Worm (Caenorhabditis elegans) whole organism, L3 larva: Measurements from ENCODE around the gene T10B9.14.

ENCODE experiments used
- R02D3.7 ChIP-seq: fragments of 150-350 bp; optimal IDR thresholded peaks from 2 replicates; lab custom pipeline; 2014; ENCODE audit warnings: missing biosample characterization, missing genetic modification characterization
- ZK546.5 ChIP-seq: sonication (generic microtip); optimal IDR thresholded peaks from 2 replicates; lab custom pipeline; 2017; ENCODE audit warnings: missing biosample characterization, missing genetic modification characterization
- aly-2 ChIP-seq: fragments of 150-350 bp; optimal IDR thresholded peaks from 2 replicates; lab custom pipeline; 2014; ENCODE audit warnings: missing biosample characterization, missing genetic modification characterization
- ama-1 ChIP-seq: fragments of 150-350 bp; optimal IDR thresholded peaks from 2 replicates; lab custom pipeline; 2018
- ceh-16 ChIP-seq: sonication (generic microtip); optimal IDR thresholded peaks from 2 replicates; lab custom pipeline; 2017; ENCODE audit warnings: missing biosample characterization, missing genetic modification characterization
- ceh-28 ChIP-seq: fragments of 150-350 bp; optimal IDR thresholded peaks from 2 replicates; lab custom pipeline; 2014; ENCODE audit warnings: missing biosample characterization, missing genetic modification reagents, missing genetic modification characterization
- ceh-82 ChIP-seq: fragments of 150-350 bp; optimal IDR thresholded peaks from 2 replicates; lab custom pipeline; 2014; ENCODE audit warnings: missing biosample characterization, missing genetic modification characterization
- ceh-9 ChIP-seq: sonication (generic microtip); optimal IDR thresholded peaks from 2 replicates; lab custom pipeline; 2018; ENCODE audit warnings: missing biosample characterization, missing genetic modification characterization
- daf-12 ChIP-seq: fragments of 150-350 bp; optimal IDR thresholded peaks from 2 replicates; lab custom pipeline; 2014; ENCODE audit warnings: missing biosample characterization, missing genetic modification reagents, missing genetic modification characterization
- egl-27 ChIP-seq: sonication (generic microtip); optimal IDR thresholded peaks from 4 replicates; lab custom pipeline; 2017; ENCODE audit warnings: missing biosample characterization, missing genetic modification reagents, missing genetic modification characterization
- egl-5 ChIP-seq: fragments of 150-350 bp; optimal IDR thresholded peaks from 2 replicates; lab custom pipeline; 2017; ENCODE audit warnings: missing biosample characterization, missing genetic modification reagents, missing genetic modification characterization, inconsistent platforms
- elt-1 ChIP-seq: fragments of 150-350 bp; optimal IDR thresholded peaks from 2 replicates; lab custom pipeline; 2014; ENCODE audit warnings: missing biosample characterization, missing genetic modification characterization
- elt-2 ChIP-seq: sonication (generic microtip); optimal IDR thresholded peaks from 2 replicates; lab custom pipeline; 2016; ENCODE audit warnings: missing genetic modification reagents, mild to moderate bottlenecking, missing genetic modification characterization, missing compliant biosample characterization
- elt-3 ChIP-seq, 3 experiments: fragments of 150-350 bp in 1 of 3; sonication (generic microtip) in 2 of 3; optimal IDR thresholded peaks; 2 replicates in 2 of 3; 4 replicates in 1 of 3; lab custom pipeline; 2014 to 2017; ENCODE audit warnings: missing biosample characterization in 3 of 3, missing genetic modification characterization in 3 of 3
- eor-1 ChIP-seq, 2 experiments: fragments of 150-350 bp; optimal IDR thresholded peaks; 2 replicates each; lab custom pipeline; 2014 to 2018; ENCODE audit warnings: missing biosample characterization in 2 of 2, missing genetic modification characterization in 2 of 2
- fkh-10 ChIP-seq: sonication (generic microtip); optimal IDR thresholded peaks from 2 replicates; lab custom pipeline; 2017; ENCODE audit warnings: missing biosample characterization, missing genetic modification reagents, missing genetic modification characterization
- fkh-2 ChIP-seq: fragments of 150-350 bp; optimal IDR thresholded peaks from 2 replicates; lab custom pipeline; 2014; ENCODE audit warnings: missing biosample characterization, missing genetic modification reagents, missing genetic modification characterization
- fos-1 ChIP-seq: fragments of 150-350 bp; optimal IDR thresholded peaks from 2 replicates; lab custom pipeline; 2014; ENCODE audit warnings: missing biosample characterization, missing genetic modification characterization
- hmg-11 ChIP-seq: sonication (generic microtip); optimal IDR thresholded peaks from 2 replicates; lab custom pipeline; 2016; ENCODE audit warnings: missing genetic modification characterization, missing compliant biosample characterization
- jun-1 ChIP-seq: fragments of 150-350 bp; optimal IDR thresholded peaks from 2 replicates; lab custom pipeline; 2014; ENCODE audit warnings: missing biosample characterization, missing genetic modification reagents, missing genetic modification characterization
- lin-15B ChIP-seq: fragments of 150-350 bp; optimal IDR thresholded peaks from 2 replicates; lab custom pipeline; 2014; ENCODE audit warnings: missing biosample characterization, missing genetic modification characterization
- lin-39 ChIP-seq: fragments of 150-350 bp; optimal IDR thresholded peaks from 2 replicates; lab custom pipeline; 2018; ENCODE audit warnings: missing biosample characterization, missing genetic modification reagents, missing genetic modification characterization
- lsy-12 ChIP-seq: sonication (generic microtip); optimal IDR thresholded peaks from 2 replicates; lab custom pipeline; 2016; ENCODE audit warnings: mild to moderate bottlenecking, missing genetic modification characterization, missing compliant biosample characterization
- mdl-1 ChIP-seq: fragments of 150-350 bp; optimal IDR thresholded peaks from 2 replicates; lab custom pipeline; 2014; ENCODE audit warnings: missing biosample characterization, missing genetic modification characterization
- mml-1 ChIP-seq: fragments of 150-350 bp; sonication (generic microtip); optimal IDR thresholded peaks from 3 replicates; lab custom pipeline; 2014; ENCODE audit warnings: missing biosample characterization, missing genetic modification characterization
- nfya-1 ChIP-seq: sonication (generic microtip); optimal IDR thresholded peaks from 2 replicates; lab custom pipeline; 2017; ENCODE audit warnings: missing genetic modification characterization, mild to moderate bottlenecking, missing compliant biosample characterization, antibody characterized with exemption, moderate library complexity; ENCODE audit not compliant: insufficient read depth
- nhr-11 ChIP-seq: fragments of 150-350 bp; optimal IDR thresholded peaks from 2 replicates; lab custom pipeline; 2014; ENCODE audit warnings: missing biosample characterization, missing genetic modification characterization
- nhr-12 ChIP-seq: fragments of 150-350 bp; optimal IDR thresholded peaks from 2 replicates; lab custom pipeline; 2014; ENCODE audit warnings: missing biosample characterization, missing genetic modification characterization
- nhr-23 ChIP-seq: fragments of 150-350 bp; optimal IDR thresholded peaks from 2 replicates; lab custom pipeline; 2014; ENCODE audit warnings: missing biosample characterization, missing genetic modification reagents, missing genetic modification characterization
- nhr-237 ChIP-seq: fragments of 150-350 bp; optimal IDR thresholded peaks from 2 replicates; lab custom pipeline; 2014; ENCODE audit warnings: missing biosample characterization, missing genetic modification characterization
- nhr-25 ChIP-seq: sonication (generic microtip); optimal IDR thresholded peaks from 2 replicates; lab custom pipeline; 2017; ENCODE audit warnings: missing biosample characterization, missing genetic modification characterization
- nhr-28 ChIP-seq: fragments of 150-350 bp; optimal IDR thresholded peaks from 2 replicates; lab custom pipeline; 2014; ENCODE audit warnings: missing biosample characterization, missing genetic modification characterization
- nhr-43 ChIP-seq: sonication (generic microtip); optimal IDR thresholded peaks from 2 replicates; lab custom pipeline; 2016; ENCODE audit warnings: mild to moderate bottlenecking, missing genetic modification characterization, missing compliant biosample characterization; ENCODE audit not compliant: poor library complexity, severe bottlenecking
- nhr-67 ChIP-seq: fragments of 150-350 bp; optimal IDR thresholded peaks from 2 replicates; lab custom pipeline; 2014; ENCODE audit warnings: missing biosample characterization, missing genetic modification characterization
- nhr-76 ChIP-seq: fragments of 150-350 bp; sonication (generic microtip); optimal IDR thresholded peaks from 5 replicates; lab custom pipeline; 2014; ENCODE audit warnings: missing biosample characterization, missing genetic modification characterization
- nhr-77 ChIP-seq: fragments of 150-350 bp; optimal IDR thresholded peaks from 2 replicates; lab custom pipeline; 2014; ENCODE audit warnings: missing biosample characterization, missing genetic modification characterization
- pha-4 ChIP-seq: fragments of 150-350 bp; optimal IDR thresholded peaks from 2 replicates; lab custom pipeline; 2014; ENCODE audit warnings: missing biosample characterization, missing genetic modification reagents, missing genetic modification characterization
- pqm-1 ChIP-seq: fragments of 150-350 bp; optimal IDR thresholded peaks from 2 replicates; lab custom pipeline; 2017; ENCODE audit warnings: missing biosample characterization, missing genetic modification characterization, inconsistent platforms
- sea-2 ChIP-seq: fragments of 150-350 bp; sonication (generic microtip); optimal IDR thresholded peaks from 4 replicates; lab custom pipeline; 2014; ENCODE audit warnings: missing biosample characterization, missing genetic modification reagents, missing genetic modification characterization
- skn-1 ChIP-seq: fragments of 150-350 bp; optimal IDR thresholded peaks from 2 replicates; lab custom pipeline; 2014; ENCODE audit warnings: missing biosample characterization, missing genetic modification characterization
- snpc-4 ChIP-seq: fragments of 150-350 bp; optimal IDR thresholded peaks from 2 replicates; lab custom pipeline; 2014; ENCODE audit warnings: missing biosample characterization, missing genetic modification characterization
- tbx-2 ChIP-seq: sonication (generic microtip); optimal IDR thresholded peaks from 2 replicates; lab custom pipeline; 2016; ENCODE audit warnings: mild to moderate bottlenecking, missing genetic modification characterization, missing compliant biosample characterization
- unc-39 ChIP-seq: sonication (generic microtip); optimal IDR thresholded peaks from 4 replicates; lab custom pipeline; 2017; ENCODE audit warnings: missing biosample characterization, missing genetic modification characterization
- unc-62 ChIP-seq: fragments of 150-350 bp; sonication (generic microtip); optimal IDR thresholded peaks from 4 replicates; lab custom pipeline; 2014; ENCODE audit warnings: missing biosample characterization, missing genetic modification reagents, missing genetic modification characterization
- zag-1 ChIP-seq: fragments of 150-350 bp; optimal IDR thresholded peaks from 2 replicates; lab custom pipeline; 2014; ENCODE audit warnings: missing biosample characterization, missing genetic modification characterization
- ztf-11 ChIP-seq: fragments of 150-350 bp; optimal IDR thresholded peaks from 2 replicates; lab custom pipeline; 2014; ENCODE audit warnings: missing biosample characterization, missing genetic modification characterization
- ztf-4 ChIP-seq: fragments of 150-350 bp; optimal IDR thresholded peaks from 2 replicates; lab custom pipeline; 2014; ENCODE audit warnings: missing biosample characterization, missing genetic modification characterization

The T10B9.14 gene

DNA sequence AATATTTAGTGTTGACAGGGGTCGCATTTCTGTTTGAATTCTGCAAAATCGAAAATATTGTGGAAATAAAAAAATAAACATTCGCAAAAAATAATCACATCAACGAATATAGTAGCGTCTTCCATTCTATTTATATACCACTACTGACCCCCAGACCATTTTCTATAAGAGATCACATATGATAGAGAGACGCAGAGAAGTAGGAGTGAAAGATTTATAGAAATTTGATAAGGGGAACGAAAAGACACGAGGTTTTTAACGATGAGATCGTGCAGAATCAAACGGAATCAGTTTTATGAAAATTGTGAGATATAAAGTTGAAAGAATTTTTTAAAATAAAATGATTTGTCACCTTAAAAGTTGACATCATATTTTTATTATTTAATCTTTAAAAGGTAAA lies 30.0 kb downstream of the T10B9.14 start:
- TF ChIP-seq nhr-43 (tag; lab: Kevin White, UChicago) = peak; percentile 81
- TF ChIP-seq unc-39 = no peak
- TF ChIP-seq nhr-23 (tag; lab: Kevin White, UChicago) = peak; percentile 71
- TF ChIP-seq, all 47 proteins: peak for 2

DNA sequence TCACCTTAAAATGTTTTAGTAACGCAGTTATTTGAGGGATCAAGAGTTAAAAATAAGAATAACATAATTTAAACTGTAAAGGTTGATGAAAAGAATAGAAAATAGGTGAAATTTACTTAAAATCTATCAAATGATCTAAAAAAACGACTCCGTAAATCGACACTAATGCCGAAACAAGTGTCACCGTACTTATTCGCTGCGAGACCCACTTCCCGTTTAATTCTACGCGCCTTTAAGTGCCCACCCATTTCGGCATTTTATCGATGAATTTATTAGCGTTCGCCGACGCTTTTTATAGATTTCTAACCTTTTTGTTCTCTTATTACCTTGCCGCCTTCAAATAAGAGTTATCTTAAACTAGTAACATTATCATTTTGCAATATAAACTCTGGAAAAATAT lies 36.2 kb downstream of the T10B9.14 start, which contains the start of the genes Y53C12B.1 and nos-3:
TSS of gene Y53C12B.1 (minus strand) at position 10 of the 400 bp plus-strand sequence.
TSS of gene nos-3 (plus strand) at position 248 of the 400 bp plus-strand sequence.
- TF ChIP-seq lin-39 (tag; lab: Kevin White, UChicago) = peak; percentile 92
- TF ChIP-seq unc-62 (GFP tag; lab: Kevin White, UChicago) = no peak
- TF ChIP-seq ceh-82 (tag; lab: Kevin White, UChicago) = no peak
- TF ChIP-seq nhr-25 (tag; lab: Kevin White, UChicago) = peak; percentile 88
- no peak for TF ChIP-seq ama-1 (lab: Kevin White, UChicago)
- TF ChIP-seq egl-5 (tag; lab: Kevin White, UChicago) = peak; percentile 79
- peak; percentile 97 for TF ChIP-seq nfya-1 (tag; lab: Kevin White, UChicago)
- no peak for TF ChIP-seq mml-1 (tag; lab: Kevin White, UChicago)
- TF ChIP-seq nhr-23 (tag; lab: Kevin White, UChicago) = peak; percentile 91
- no peak for TF ChIP-seq eor-1 (tag; optimal IDR thresholded peaks at IDR 0.05; lab: Kevin White, UChicago)
- TF ChIP-seq nhr-76 (tag; lab: Kevin White, UChicago) = no peak
- no peak for TF ChIP-seq ztf-11 (tag; lab: Kevin White, UChicago)
- TF ChIP-seq fos-1 = no peak
- no peak for TF ChIP-seq jun-1 (tag; lab: Kevin White, UChicago)
- TF ChIP-seq pqm-1 (tag; lab: Kevin White, UChicago) = peak; percentile 71
- TF ChIP-seq elt-1 (tag; lab: Kevin White, UChicago) = peak; percentile 54
- peak; percentile 88 for TF ChIP-seq lin-15B
- TF ChIP-seq mdl-1 (tag; lab: Kevin White, UChicago) = no peak
- TF ChIP-seq daf-12 (tag; lab: Kevin White, UChicago) = no peak
- TF ChIP-seq ceh-28 = peak; percentile 64
- TF ChIP-seq R02D3.7 = peak; percentile 96
- TF ChIP-seq aly-2 = no peak
- TF ChIP-seq sea-2 (GFP tag; lab: Kevin White, UChicago) = no peak
- TF ChIP-seq nhr-28 (tag; lab: Kevin White, UChicago) = no peak
- peak; percentile 12 for TF ChIP-seq fkh-10 (GFP tag; lab: Kevin White, UChicago)
- no peak for TF ChIP-seq tbx-2 (tag; lab: Kevin White, UChicago)
- no peak for TF ChIP-seq ceh-9
- peak; percentile 60 for TF ChIP-seq hmg-11 (tag; lab: Kevin White, UChicago)
- TF ChIP-seq nhr-67 (tag; lab: Kevin White, UChicago) = no peak
- peak; percentile 69 for TF ChIP-seq nhr-43 (tag; lab: Kevin White, UChicago)
- no peak for TF ChIP-seq egl-27 (tag; lab: Kevin White, UChicago)
- no peak for TF ChIP-seq zag-1 (tag; lab: Kevin White, UChicago)
- no peak for TF ChIP-seq nhr-11
- no peak for TF ChIP-seq ztf-4
- TF ChIP-seq nhr-77 (tag; lab: Kevin White, UChicago) = no peak
- TF ChIP-seq snpc-4 (tag; lab: Kevin White, UChicago) = peak; percentile 66
- peak; percentile 73 for TF ChIP-seq skn-1
- no peak for TF ChIP-seq lsy-12
- TF ChIP-seq nhr-237 (tag; lab: Kevin White, UChicago) = no peak
- TF ChIP-seq ceh-16 (tag; lab: Kevin White, UChicago) = no peak
- TF ChIP-seq ZK546.5 (tag; lab: Kevin White, UChicago) = no peak
- TF ChIP-seq elt-3 (tag; optimal IDR thresholded peaks at IDR 0.05; lab: Kevin White, UChicago) = no peak
- no peak for TF ChIP-seq unc-39
- TF ChIP-seq fkh-2 = no peak
- TF ChIP-seq elt-2 (tag; lab: Kevin White, UChicago) = peak; percentile 55
- TF ChIP-seq nhr-12 = no peak
- peak; percentile 93 for TF ChIP-seq pha-4 (tag; lab: Kevin White, UChicago)
